Fruit fly (Drosophila melanogaster) Kc167 (cell line): Measurements from ENCODE around the gene CG32536.

Experiments
- Myc ChIP-seq: fragments of >200 bp; optimal IDR thresholded peaks from 2 replicates; lab custom pipeline; 2017; ENCODE audit warnings: missing external identifiers
- Sin3A ChIP-seq: fragments of >200 bp; optimal IDR thresholded peaks from 2 replicates; lab custom pipeline; 2018; ENCODE audit warnings: missing external identifiers
- h ChIP-seq: fragments of >200 bp; optimal IDR thresholded peaks from 3 replicates; lab custom pipeline; 2018; ENCODE audit warnings: missing external identifiers
- insv ChIP-seq: fragments of >200 bp; optimal IDR thresholded peaks from 3 replicates; lab custom pipeline; 2018; ENCODE audit warnings: missing external identifiers
- psq ChIP-seq: fragments of >200 bp; optimal IDR thresholded peaks from 2 replicates; lab custom pipeline; 2017; ENCODE audit warnings: missing external identifiers
- ttk ChIP-seq: sonication (Bioruptor generic); optimal IDR thresholded peaks from 2 replicates; lab custom pipeline; 2017; ENCODE audit warnings: missing external identifiers

Gene CG32536

DNA sequence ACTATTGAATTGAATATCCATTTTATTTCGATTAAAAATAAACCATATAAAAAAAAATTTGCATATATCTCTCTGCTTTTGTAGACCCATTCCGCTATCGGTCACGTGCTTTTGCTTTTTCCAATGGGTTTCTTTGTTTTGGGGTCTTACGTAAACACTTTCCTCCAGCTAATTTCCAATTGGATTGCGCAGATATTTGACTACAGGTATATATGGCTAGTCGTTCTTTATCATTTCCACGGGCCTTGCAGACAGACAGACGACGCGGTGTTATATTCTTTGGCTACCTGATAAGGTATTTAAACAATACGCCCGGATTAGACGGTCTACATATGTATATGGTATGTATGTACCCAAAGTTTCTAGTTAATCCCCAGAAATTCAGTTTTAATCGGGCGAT lies 16.6 kb upstream of the CG32536 start:
- no peak for TF ChIP-seq Myc (lab: Kevin White, UChicago)
- no peak for TF ChIP-seq ttk (lab: Kevin White, UChicago)
- no peak for TF ChIP-seq insv (lab: Kevin White, UChicago)
- TF ChIP-seq h (lab: Kevin White, UChicago): no peak
- no peak for TF ChIP-seq Sin3A
- TF ChIP-seq psq (lab: Kevin White, UChicago): no peak

DNA sequence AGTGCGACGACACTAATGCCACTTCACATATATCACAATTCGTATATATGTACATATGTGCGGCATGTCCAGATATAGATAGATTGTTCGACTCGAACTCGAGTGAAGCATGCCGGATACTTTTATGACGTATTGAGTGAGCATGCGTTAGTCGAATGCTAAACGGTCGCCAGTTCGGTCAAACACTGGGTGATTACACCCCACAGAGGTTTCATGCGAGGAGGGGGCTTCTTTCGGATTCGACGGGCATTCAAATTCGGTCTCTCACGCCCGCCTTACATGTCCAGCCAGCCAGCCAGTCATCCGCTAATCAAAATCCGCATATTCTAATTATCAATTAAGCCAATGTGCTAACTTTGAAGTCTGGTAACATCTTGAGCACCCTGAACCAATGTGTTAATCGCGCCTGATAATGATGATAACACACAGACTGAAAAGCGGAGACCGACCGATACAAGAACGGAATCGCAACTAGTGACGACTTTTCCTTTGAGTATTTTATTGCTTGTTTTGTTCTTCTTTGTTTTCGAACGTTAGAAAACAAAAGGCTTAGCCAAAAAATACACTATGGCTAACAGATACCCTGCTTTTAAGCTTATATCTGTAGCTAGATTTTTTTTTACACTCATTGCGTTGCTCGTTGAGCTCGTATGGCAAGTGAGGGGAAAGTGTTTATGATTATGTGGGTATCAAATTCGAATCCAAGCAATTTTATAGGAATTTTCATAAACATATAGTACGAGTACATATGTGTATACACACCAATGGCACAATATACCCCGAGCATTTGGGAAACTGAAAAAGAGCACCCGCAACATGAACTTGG lies 15.3 kb upstream of the CG32536 start:
- TF ChIP-seq psq (lab: Kevin White, UChicago): no peak
- TF ChIP-seq ttk (lab: Kevin White, UChicago): no peak
- no peak for TF ChIP-seq Sin3A
- no peak for TF ChIP-seq insv (lab: Kevin White, UChicago)
- TF ChIP-seq h (lab: Kevin White, UChicago): no peak
- no peak for TF ChIP-seq Myc (lab: Kevin White, UChicago)

DNA sequence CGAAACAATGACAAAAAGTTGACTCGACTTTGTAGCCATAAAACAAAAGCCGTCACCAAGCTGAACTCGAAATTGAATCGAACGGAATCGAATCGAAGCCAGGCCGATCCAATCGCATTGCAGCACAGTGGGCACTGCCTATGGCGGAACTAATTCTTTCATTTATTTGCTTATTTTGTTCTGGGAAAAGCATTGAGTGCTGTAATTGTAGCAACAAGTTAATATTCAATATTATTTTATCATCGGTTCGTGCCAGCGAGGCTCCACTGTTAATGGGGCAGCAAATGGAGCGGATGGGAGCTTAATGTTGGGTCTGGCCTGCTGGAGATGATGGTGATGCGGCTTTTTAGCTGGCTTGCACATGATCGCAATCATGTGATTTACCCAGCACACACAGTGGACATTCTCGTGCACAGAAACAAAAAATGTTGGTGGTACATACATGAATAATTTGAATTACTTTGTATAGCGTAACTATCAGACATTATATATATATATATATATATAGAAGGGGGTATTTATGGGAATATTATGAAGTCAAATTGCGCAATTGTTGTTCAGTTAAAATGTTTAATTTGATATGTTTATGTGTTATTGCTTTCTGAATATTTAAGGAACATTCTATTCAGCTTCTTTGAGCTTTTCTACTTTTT lies 12.7 kb upstream of the CG32536 start:
- TF ChIP-seq psq (lab: Kevin White, UChicago) (no peak), Myc (lab: Kevin White, UChicago) (no peak), Sin3A (no peak), insv (lab: Kevin White, UChicago) (no peak), h (lab: Kevin White, UChicago) (no peak), ttk (lab: Kevin White, UChicago) (no peak)

DNA sequence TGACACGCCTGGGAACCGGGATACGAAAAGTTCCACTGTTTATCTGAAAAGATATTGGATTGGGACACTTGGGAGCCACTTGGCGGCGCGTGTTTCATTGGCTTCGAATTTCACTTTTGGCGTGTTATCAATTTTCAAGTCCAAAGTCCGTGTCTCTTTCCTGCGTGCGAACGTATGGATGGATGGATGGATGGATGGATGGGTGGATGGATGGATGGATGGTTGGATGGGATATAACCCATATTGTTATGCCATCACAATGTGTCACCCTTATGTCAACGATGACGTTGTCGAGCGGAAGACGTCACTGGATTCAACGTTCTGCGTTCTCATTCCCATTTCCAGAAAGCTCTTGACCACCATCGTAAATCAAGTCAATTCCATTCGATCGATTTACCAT lies 11.1 kb upstream of the CG32536 start:
- TF ChIP-seq Sin3A: no peak
- no peak for TF ChIP-seq Myc (lab: Kevin White, UChicago)
- TF ChIP-seq psq (lab: Kevin White, UChicago): no peak
- TF ChIP-seq h (lab: Kevin White, UChicago): no peak
- no peak for TF ChIP-seq ttk (lab: Kevin White, UChicago)
- TF ChIP-seq insv (lab: Kevin White, UChicago): no peak

DNA sequence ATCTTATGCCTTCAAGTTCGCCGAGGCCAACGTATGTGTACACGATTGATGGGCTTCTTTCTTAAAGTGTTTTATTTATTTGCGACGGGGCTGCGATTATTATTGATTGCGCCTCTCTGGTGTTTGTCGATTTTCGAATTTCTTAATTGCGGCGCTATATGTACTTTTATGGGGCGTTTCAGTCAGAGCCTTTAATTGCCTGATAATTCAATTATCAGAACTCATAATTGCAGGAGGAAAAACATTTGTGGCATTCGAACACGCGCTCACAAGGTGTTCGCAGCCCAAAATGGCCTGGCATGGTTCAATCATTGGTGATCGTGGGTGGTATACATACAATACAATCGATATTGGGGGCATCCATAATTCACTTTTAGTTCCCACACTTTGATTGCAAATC lies 9.5 kb upstream of the CG32536 start:
- TF ChIP-seq h (lab: Kevin White, UChicago): no peak
- TF ChIP-seq Sin3A: no peak

DNA sequence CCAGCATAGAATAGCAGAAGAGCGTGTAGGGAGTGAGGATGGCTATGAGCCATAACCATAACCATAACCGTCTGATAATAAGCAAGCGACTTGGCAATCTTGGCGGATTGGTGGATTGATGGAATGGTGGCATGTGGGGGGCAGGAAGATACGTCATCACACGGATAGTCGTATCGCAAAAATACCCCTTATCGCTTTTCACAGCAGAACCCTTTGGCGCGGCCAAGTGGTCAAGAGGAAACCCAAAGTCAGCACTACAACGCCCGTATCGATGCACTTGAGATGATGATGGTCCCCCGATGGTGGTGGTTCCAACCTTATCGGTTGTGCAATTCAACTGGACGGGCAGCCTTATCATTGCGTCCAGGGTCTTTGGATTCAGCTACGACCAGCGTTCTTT lies 8.7 kb upstream of the CG32536 start:
- TF ChIP-seq Sin3A (no peak), psq (lab: Kevin White, UChicago) (no peak), insv (lab: Kevin White, UChicago) (no peak)

DNA sequence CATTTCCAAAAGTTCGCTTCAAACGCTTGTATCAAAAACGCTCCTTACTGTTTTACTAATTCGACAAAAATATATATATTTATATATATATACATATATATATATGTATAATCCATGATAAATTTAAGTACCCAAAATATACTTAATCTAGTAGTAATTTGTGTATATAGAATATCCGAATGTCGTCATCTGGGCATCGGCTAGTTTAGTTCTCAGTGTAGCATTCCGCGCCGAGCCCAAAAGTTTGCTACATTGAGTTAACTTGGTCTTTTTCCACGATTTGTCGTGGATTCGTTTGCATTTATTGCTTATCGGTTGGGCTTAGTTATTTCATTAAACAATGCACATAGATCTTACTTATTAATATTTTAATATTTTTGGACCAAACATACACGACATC lies 4.6 kb upstream of the CG32536 start:
- TF ChIP-seq h (lab: Kevin White, UChicago): no peak
- TF ChIP-seq psq (lab: Kevin White, UChicago): no peak
- TF ChIP-seq ttk (lab: Kevin White, UChicago): no peak
- no peak for TF ChIP-seq insv (lab: Kevin White, UChicago)
- TF ChIP-seq Sin3A: no peak
- TF ChIP-seq Myc (lab: Kevin White, UChicago): no peak

DNA sequence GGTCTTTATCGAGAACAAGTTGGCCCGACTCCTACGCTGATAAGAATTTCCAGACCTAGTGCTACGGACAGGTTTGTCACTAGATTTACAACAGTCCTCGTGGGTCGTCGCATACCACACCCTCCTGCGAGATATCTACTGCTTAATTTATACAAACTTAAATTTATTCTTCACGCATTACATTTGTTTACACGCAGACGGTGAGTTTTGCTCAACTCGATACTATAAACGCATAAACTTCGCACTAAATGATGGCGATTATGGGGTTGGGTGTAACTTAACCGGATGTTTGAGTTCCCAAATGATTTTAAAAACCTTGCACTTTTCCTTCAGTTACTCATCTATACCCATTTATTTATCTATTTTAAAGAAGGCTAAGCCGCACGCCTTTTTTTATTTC lies 4.0 kb upstream of the CG32536 start:
- TF ChIP-seq psq (lab: Kevin White, UChicago) (no peak), Myc (lab: Kevin White, UChicago) (no peak), Sin3A (no peak), ttk (lab: Kevin White, UChicago) (no peak), h (lab: Kevin White, UChicago) (no peak), insv (lab: Kevin White, UChicago) (no peak)

DNA sequence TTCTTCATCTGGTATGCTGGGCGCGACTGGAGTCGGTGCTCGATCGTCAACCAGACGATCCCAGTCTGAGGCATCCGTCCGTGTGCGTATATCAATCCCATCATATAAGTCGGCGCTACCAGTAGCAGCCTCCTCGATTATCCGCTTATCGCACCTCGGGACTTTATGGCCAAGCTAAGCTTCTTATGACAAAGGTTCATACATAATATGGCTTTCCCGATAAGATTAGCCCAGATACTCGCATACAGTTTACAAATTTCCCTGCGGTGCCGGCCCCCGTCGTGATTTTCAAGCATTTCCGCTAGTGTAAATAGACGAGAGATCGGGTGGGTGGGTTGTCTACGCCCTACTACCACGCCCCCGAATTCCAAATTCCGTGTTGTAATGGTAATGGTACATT lies 3.6 kb upstream of the CG32536 start, which contains the start of gene CG8028:
Gene CG8028, minus strand, starts transcription at position 101 of the 400 bp plus-strand sequence.
- TF ChIP-seq psq (lab: Kevin White, UChicago): no peak
- TF ChIP-seq Myc (lab: Kevin White, UChicago): no peak
- no peak for TF ChIP-seq ttk (lab: Kevin White, UChicago)
- TF ChIP-seq insv (lab: Kevin White, UChicago): no peak
- no peak for TF ChIP-seq Sin3A
- no peak for TF ChIP-seq h (lab: Kevin White, UChicago)

DNA sequence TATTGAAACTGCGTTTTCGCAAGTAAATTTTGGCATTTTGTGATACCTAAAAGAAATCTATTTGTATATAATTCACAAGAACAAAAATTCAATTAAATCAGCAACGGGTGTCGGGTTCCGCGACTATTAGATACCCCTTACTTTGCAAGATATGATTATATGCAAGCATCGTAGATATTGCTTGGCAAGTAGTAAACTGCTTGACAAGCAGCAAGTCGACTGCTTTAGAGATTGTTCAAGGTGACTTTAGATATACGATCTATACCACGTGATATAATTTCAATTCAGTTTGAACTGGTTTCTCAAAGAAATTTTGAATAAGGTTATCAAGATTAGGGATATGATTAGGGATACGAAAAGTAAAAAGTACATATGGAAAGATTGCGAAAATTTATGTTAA lies 1.7 kb upstream of the CG32536 start:
- TF ChIP-seq h (lab: Kevin White, UChicago): no peak
- TF ChIP-seq Myc (lab: Kevin White, UChicago): no peak
- TF ChIP-seq ttk (lab: Kevin White, UChicago): no peak
- TF ChIP-seq Sin3A: no peak

DNA sequence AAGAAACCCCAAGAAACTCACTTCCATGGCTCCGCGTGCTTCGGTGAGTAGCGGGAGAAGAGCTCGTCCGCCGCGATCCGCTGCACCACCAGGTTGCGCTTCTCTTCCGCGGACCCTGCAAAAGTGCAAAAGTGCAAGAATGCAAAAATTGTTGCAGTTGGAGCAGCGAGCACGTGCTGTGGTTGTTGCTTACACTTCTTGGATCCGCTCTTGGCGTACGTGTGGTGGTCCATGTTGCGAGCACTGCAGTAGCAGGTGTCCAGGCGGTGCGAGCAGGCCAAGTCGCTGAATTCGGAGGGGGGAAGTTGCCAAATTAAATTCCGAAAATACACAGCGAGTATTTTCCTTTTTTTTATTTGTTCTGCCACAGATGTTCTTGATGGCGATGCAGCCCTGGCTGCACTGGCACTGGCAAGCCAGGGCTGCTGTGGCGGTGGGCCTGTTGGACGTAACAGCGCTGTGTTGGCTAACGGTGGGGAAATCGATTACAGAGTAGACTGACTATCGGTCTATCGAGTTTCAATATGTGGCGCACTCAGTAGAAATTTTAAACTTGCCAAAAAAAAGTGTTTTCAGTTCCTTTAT lies 8.1 kb downstream of the CG32536 start, which contains the start of gene CG8010:
Gene CG8010, minus strand, starts transcription at position 413 of the 585 bp plus-strand sequence.
- TF ChIP-seq Myc (lab: Kevin White, UChicago) (no peak), ttk (lab: Kevin White, UChicago) (no peak), insv (lab: Kevin White, UChicago) (no peak), psq (lab: Kevin White, UChicago) (no peak), h (lab: Kevin White, UChicago) (no peak), Sin3A (no peak)
